Worm (Caenorhabditis elegans): Measurements from ENCODE around the gene rab-30.

Gene rab-30

ce11 chrIII:10562542-10562941 is 2.1 kb downstream of the rab-30 start:
- TF ChIP-seq aly-2 (tag; optimal IDR thresholded peaks at IDR 0.05) (no peak), C34F6.9 (tag; optimal IDR thresholded peaks at IDR 0.05) (peak; percentile 16), snpc-4 (tag; optimal IDR thresholded peaks at IDR 0.05) (no peak)

ce11 chrIII:10565926-10566325 is 5.5 kb downstream of the rab-30 start, which contains the start of gene acdh-11:
Gene acdh-11, plus strand, starts transcription at chrIII:10566258.
- TF ChIP-seq unc-55 (GFP tag; optimal IDR thresholded peaks at IDR 0.05) (no peak), fos-1 (tag; optimal IDR thresholded peaks at IDR 0.05) (peak; percentile 52), aly-2 (tag; optimal IDR thresholded peaks at IDR 0.05) (no peak), crh-2 (tag; optimal IDR thresholded peaks at IDR 0.05) (peak; percentile 51), lsy-2 (tag; optimal IDR thresholded peaks at IDR 0.05) (peak in 1 of 2 experiments; percentile 35), sma-3 (GFP tag; optimal IDR thresholded peaks at IDR 0.05) (peak; percentile 14)

ce11 chrIII:10569246-10569645 is 8.8 kb downstream of the rab-30 start:
- TF ChIP-seq gmeb-1 (tag; optimal IDR thresholded peaks at IDR 0.05): no peak
- no peak for TF ChIP-seq nhr-21 (tag; optimal IDR thresholded peaks at IDR 0.05)
- no peak for TF ChIP-seq mbf-1 (tag; optimal IDR thresholded peaks at IDR 0.05)
- no peak for TF ChIP-seq C34F6.9 (tag; optimal IDR thresholded peaks at IDR 0.05)

ce11 chrIII:10575320-10575719 is 14.9 kb downstream of the rab-30 start, which contains the start of gene Y45F3A.4:
Gene Y45F3A.4, minus strand, starts transcription at chrIII:10575420.
- TF ChIP-seq peb-1 (tag; optimal IDR thresholded peaks at IDR 0.05) (no peak), unc-39 (tag; optimal IDR thresholded peaks at IDR 0.05) (no peak), R02D3.7 (tag; optimal IDR thresholded peaks at IDR 0.05) (no peak), ZK546.5 (tag; optimal IDR thresholded peaks at IDR 0.05) (no peak), fos-1 (tag; optimal IDR thresholded peaks at IDR 0.05) (no peak), ceh-82 (tag; optimal IDR thresholded peaks at IDR 0.05) (no peak), ztf-4 (tag; optimal IDR thresholded peaks at IDR 0.05) (no peak), gmeb-1 (tag; optimal IDR thresholded peaks at IDR 0.05) (no peak), nhr-25 (tag; optimal IDR thresholded peaks at IDR 0.05) (no peak)

ce11 chrIII:10577782-10578181 is 17.4 kb downstream of the rab-30 start:
- TF ChIP-seq aly-2 (tag; optimal IDR thresholded peaks at IDR 0.05) (no peak), nhr-77 (tag; optimal IDR thresholded peaks at IDR 0.05) (no peak), sma-3 (GFP tag; optimal IDR thresholded peaks at IDR 0.05) (no peak), elt-1 (tag; optimal IDR thresholded peaks at IDR 0.05) (no peak), lsy-2 (tag; optimal IDR thresholded peaks at IDR 0.05) (peak in 1 of 2 experiments; percentile 23)

- TF ChIP-seq lsy-2 (tag; optimal IDR thresholded peaks at IDR 0.05) (peak in 1 of 2 experiments; percentile 8), mdl-1 (tag; optimal IDR thresholded peaks at IDR 0.05) (no peak), unc-55 (GFP tag; optimal IDR thresholded peaks at IDR 0.05) (no peak), nhr-25 (tag; optimal IDR thresholded peaks at IDR 0.05) (no peak)
Measured at ce11 chrIII:10578873-10579272, 18.5 kb downstream of the rab-30 start.

ce11 chrIII:10580206-10580605 is 19.8 kb downstream of the rab-30 start:
- no peak for TF ChIP-seq elt-1 (tag; optimal IDR thresholded peaks at IDR 0.05)
- TF ChIP-seq snpc-4 (tag; optimal IDR thresholded peaks at IDR 0.05): peak; percentile 1

ce11 chrIII:10583483-10583882 is 23.1 kb downstream of the rab-30 start:
- TF ChIP-seq F13H6.1 (tag; optimal IDR thresholded peaks at IDR 0.05) (no peak), dmd-4 (tag; optimal IDR thresholded peaks at IDR 0.05) (no peak), ztf-11 (tag; optimal IDR thresholded peaks at IDR 0.05) (no peak), sma-3 (GFP tag; optimal IDR thresholded peaks at IDR 0.05) (no peak), nhr-23 (tag; optimal IDR thresholded peaks at IDR 0.05) (no peak), nhr-11 (tag; optimal IDR thresholded peaks at IDR 0.05) (no peak), fos-1 (tag; optimal IDR thresholded peaks at IDR 0.05) (no peak), nhr-10 (tag; optimal IDR thresholded peaks at IDR 0.05) (no peak), ama-1 (optimal IDR thresholded peaks at IDR 0.05) (no peak), ceh-16 (tag; optimal IDR thresholded peaks at IDR 0.05) (no peak), mab-5 (tag; optimal IDR thresholded peaks at IDR 0.05) (no peak), nhr-6 (tag; optimal IDR thresholded peaks at IDR 0.05) (no peak), unc-39 (tag; optimal IDR thresholded peaks at IDR 0.05) (no peak), lsy-2 (tag; optimal IDR thresholded peaks at IDR 0.05) (no peak)
